Worm (Caenorhabditis elegans): ENCODE results near the gene Y57G11C.40.

DNA sequence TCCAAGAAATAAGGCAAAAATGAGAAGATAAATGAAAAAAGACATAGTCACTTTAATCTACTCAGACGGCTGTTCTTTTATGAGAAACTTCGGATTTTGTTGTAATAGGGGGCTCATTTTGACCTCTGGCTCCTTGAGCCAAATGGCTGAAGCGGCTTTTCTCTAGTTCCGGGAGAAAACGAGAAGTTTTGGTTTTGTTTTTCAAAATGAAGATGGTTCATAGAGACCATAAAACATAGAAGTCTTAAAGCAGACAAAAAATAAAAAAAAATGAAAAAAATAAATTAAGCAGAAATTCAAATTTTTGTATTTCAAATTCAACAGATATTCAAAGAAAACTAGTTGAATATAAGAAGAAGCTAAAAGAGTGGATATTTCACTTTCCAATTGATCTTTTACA, 2.2 kb upstream of the Y57G11C.40 start, which contains the start of gene Y57G11C.41:
- no peak for TF ChIP-seq zip-5 (tag; optimal IDR thresholded peaks at IDR 0.05)
- TF ChIP-seq sox-2 (GFP tag; IDR thresholded peaks at IDR 0.05): no peak
- no peak for TF ChIP-seq tbx-2 (tag; optimal IDR thresholded peaks at IDR 0.05)
- TF ChIP-seq gmeb-2 (tag; optimal IDR thresholded peaks at IDR 0.05): no peak
- no peak for TF ChIP-seq ceh-31 (tag; optimal IDR thresholded peaks at IDR 0.05)
- no peak for TF ChIP-seq T23F11.4 (GFP tag; optimal IDR thresholded peaks at IDR 0.05)
- no peak for TF ChIP-seq dmd-4 (tag; optimal IDR thresholded peaks at IDR 0.05; ENCODE audit: borderline replicate concordance)
- no peak for TF ChIP-seq ama-1 (optimal IDR thresholded peaks at IDR 0.05)
- TF ChIP-seq npax-4 (tag; optimal IDR thresholded peaks at IDR 0.05): no peak
- no peak for TF ChIP-seq hlh-13 (GFP tag; optimal IDR thresholded peaks at IDR 0.05)
- no peak for TF ChIP-seq nfya-1 (tag; optimal IDR thresholded peaks at IDR 0.05)

Measured in whole organism, late embryonic.